Fruit fly (Drosophila melanogaster): Measurements from ENCODE around the gene CG13239.

dm6 chr3L:22885843-22886242 lies 25.3 kb downstream of the CG13239 start:
- TF ChIP-seq cnc (optimal IDR thresholded peaks at IDR 0.05) (no peak), CG33017 (tag; optimal IDR thresholded peaks at IDR 0.05) (no peak), CG7045 (GFP tag; optimal IDR thresholded peaks at IDR 0.05) (no peak), CG11617 (GFP tag; optimal IDR thresholded peaks at IDR 0.05) (no peak), toe (GFP tag; optimal IDR thresholded peaks at IDR 0.05) (no peak)

Data from whole organism, adult.